Worm (Caenorhabditis elegans): ENCODE data around the gene R11D1.3.

DNA sequence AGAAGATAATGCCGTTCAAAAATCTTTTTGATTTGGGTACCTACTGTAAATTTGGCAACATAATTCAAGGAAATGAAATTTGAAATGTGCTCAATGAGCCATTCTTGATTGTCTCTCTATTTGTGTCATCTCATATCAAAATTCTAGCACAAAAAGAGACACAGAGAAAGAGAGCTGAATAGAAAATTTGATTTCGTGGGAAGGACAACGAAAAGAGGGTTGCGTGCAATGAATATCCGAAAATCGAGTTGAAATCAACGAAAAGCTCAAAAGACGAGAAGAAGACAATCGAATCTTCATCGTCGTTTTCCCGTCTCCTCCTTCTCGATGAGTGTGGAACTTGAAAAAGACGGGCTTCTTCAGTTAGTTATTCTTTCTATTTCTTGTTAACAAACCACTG is 36.0 kb upstream of the R11D1.3 start, which contains the start of gene C15C8.5:
- TF ChIP-seq egl-27 (tag; optimal IDR thresholded peaks at IDR 0.05): no peak
- no peak for TF ChIP-seq elt-2 (tag; optimal IDR thresholded peaks at IDR 0.05)
- no peak for TF ChIP-seq lin-39 (tag; optimal IDR thresholded peaks at IDR 0.05)
- no peak for TF ChIP-seq nhr-77 (tag; optimal IDR thresholded peaks at IDR 0.05)
- TF ChIP-seq nhr-76 (tag; optimal IDR thresholded peaks at IDR 0.05): no peak
- TF ChIP-seq fkh-10 (GFP tag; optimal IDR thresholded peaks at IDR 0.05): peak; percentile 93
- TF ChIP-seq C34B4.2 (tag; optimal IDR thresholded peaks at IDR 0.05): no peak
- TF ChIP-seq ceh-82 (tag; optimal IDR thresholded peaks at IDR 0.05): no peak
- no peak for TF ChIP-seq rnt-1 (tag; optimal IDR thresholded peaks at IDR 0.05)
- no peak for TF ChIP-seq skn-1 (tag; optimal IDR thresholded peaks at IDR 0.05)
- no peak for TF ChIP-seq nhr-28 (tag; optimal IDR thresholded peaks at IDR 0.05)
